Fruit fly (Drosophila melanogaster) whole organism, embryonic: ENCODE results near the gene CG10470.

Experiments
- Ada2b ChIP-seq: fragments of 200-800 bp; sonication (Bioruptor generic); IDR thresholded peaks from 2 replicates; pipeline ENCODE4 v1.3.6; 2022; ENCODE audit warnings: missing biosample characterization, missing genetic modification characterization
- CG31224 ChIP-seq: fragments of 200-800 bp; sonication (Bioruptor generic); IDR thresholded peaks from 2 replicates; pipeline ENCODE4 v1.3.6; 2022; ENCODE audit warnings: missing biosample characterization, missing genetic modification characterization
- cwo ChIP-seq: fragments of 200-800 bp; sonication (Bioruptor generic); optimal IDR thresholded peaks from 3 replicates; lab custom pipeline; 2017; ENCODE audit warnings: missing biosample characterization, missing genetic modification characterization, mild to moderate bottlenecking, moderate library complexity, missing genetic modification reagents
- eyg ChIP-seq: fragments of 200-800 bp; sonication (Bioruptor generic); optimal IDR thresholded peaks from 3 replicates; lab custom pipeline; 2016; ENCODE audit warnings: missing biosample characterization, missing genetic modification characterization
- peb ChIP-seq: fragments of 200-800 bp; sonication (Bioruptor generic); IDR thresholded peaks from 2 replicates; pipeline ENCODE4 v1.3.6; 2022; ENCODE audit warnings: missing biosample characterization, missing genetic modification characterization

- no peak for TF ChIP-seq eyg (GFP tag; lab: Kevin White, UChicago)
- TF ChIP-seq CG31224, result no peak
- peak; percentile 58; the same call in 1 of the 2 replicates for TF ChIP-seq Ada2b
- TF ChIP-seq cwo, result peak; percentile 73
- no peak for TF ChIP-seq peb (GFP tag; lab: Robert Waterston, UW)
Observed at dm6 chr2L:19002959-19003371, 45.9 kb upstream of the CG10470 start, which contains the start of gene CG31793.
